Worm (Caenorhabditis elegans): Measurements from ENCODE around the gene ZK370.6.
A peak's percentile ranks its signal among the peaks of the same experiment; 100 is the strongest.

ZK370.6 gene

ce11 chrIII:8767889-8768361 is 24.3 kb upstream of the ZK370.6 start, which contains the start of gene mtss-1 (continued):
- no peak for TF ChIP-seq hrde-1 (tag; optimal IDR thresholded peaks at IDR 0.05; ENCODE audit: borderline replicate concordance)
- no peak for TF ChIP-seq lir-1 (GFP tag; conservative IDR thresholded peaks at IDR 0.05)
- no peak for TF ChIP-seq egl-44 (GFP tag; IDR thresholded peaks at IDR 0.05)
- no peak for TF ChIP-seq B0035.1 (tag; optimal IDR thresholded peaks at IDR 0.05)
- no peak for TF ChIP-seq nfya-2 (GFP tag; IDR thresholded peaks at IDR 0.05)
- no peak; the same call in 1 of the 2 replicates for TF ChIP-seq rcor-1 (GFP tag; IDR thresholded peaks at IDR 0.05)
- TF ChIP-seq attf-6 (GFP tag; IDR thresholded peaks at IDR 0.05), result no peak
- TF ChIP-seq fkh-3 (tag; optimal IDR thresholded peaks at IDR 0.05), result no peak
- TF ChIP-seq nhr-179 (tag; optimal IDR thresholded peaks at IDR 0.05), result no peak
- TF ChIP-seq madf-6 (GFP tag; IDR thresholded peaks at IDR 0.05), result peak; percentile 60; the same call in 1 of the 2 replicates
- no peak for TF ChIP-seq F52B5.7 (tag; optimal IDR thresholded peaks at IDR 0.05)
- TF ChIP-seq dpff-1 (tag; optimal IDR thresholded peaks at IDR 0.05), result no peak
- TF ChIP-seq D2030.7 (GFP tag; IDR thresholded peaks at IDR 0.05), result 0 out of 2 replicates have a peak, but pooled peaks have one; percentile 17
- TF ChIP-seq attf-3 (GFP tag; conservative IDR thresholded peaks at IDR 0.05), result 0 out of 2 replicates have a peak, but pooled peaks have one; percentile 23
- no peak for TF ChIP-seq T26A5.8 (tag; optimal IDR thresholded peaks at IDR 0.05)
- TF ChIP-seq ceh-58 (GFP tag; IDR thresholded peaks at IDR 0.05), result no peak
- TF ChIP-seq madf-8 (GFP tag; conservative IDR thresholded peaks at IDR 0.05), result no peak
- no peak for TF ChIP-seq mel-28 (tag; optimal IDR thresholded peaks at IDR 0.05; ENCODE audit: borderline replicate concordance)
- no peak for TF ChIP-seq zfh-2 (GFP tag; conservative IDR thresholded peaks at IDR 0.05)
- no peak for TF ChIP-seq nfya-1 (tag; optimal IDR thresholded peaks at IDR 0.05; ENCODE audit: borderline replicate concordance, insufficient read depth)
- TF ChIP-seq hlh-12 (tag; optimal IDR thresholded peaks at IDR 0.05), result no peak
- peak; percentile 36 for TF ChIP-seq F23B12.7 (tag; optimal IDR thresholded peaks at IDR 0.05; ENCODE audit: insufficient read depth)
- no peak for TF ChIP-seq Y56A3A.18 (GFP tag; IDR thresholded peaks at IDR 0.05)
- TF ChIP-seq bed-2 (GFP tag; IDR thresholded peaks at IDR 0.05), result no peak
- no peak for TF ChIP-seq zim-3 (tag; optimal IDR thresholded peaks at IDR 0.05)
- TF ChIP-seq somi-1 (GFP tag; optimal IDR thresholded peaks at IDR 0.05), result no peak
- no peak for TF ChIP-seq madf-10 (tag; optimal IDR thresholded peaks at IDR 0.05)
- peak; percentile 9 for TF ChIP-seq F49E8.2 (tag; optimal IDR thresholded peaks at IDR 0.05; ENCODE audit: insufficient read depth)
- TF ChIP-seq Y53F4B.3 (GFP tag; IDR thresholded peaks at IDR 0.05), result no peak
- TF ChIP-seq hlh-26 (GFP tag; conservative IDR thresholded peaks at IDR 0.05), result no peak
- no peak for TF ChIP-seq gei-17 (GFP tag; optimal IDR thresholded peaks at IDR 0.05)
- TF ChIP-seq hsf-1 (GFP tag; IDR thresholded peaks at IDR 0.05), result no peak
- TF ChIP-seq nhr-90 (tag; optimal IDR thresholded peaks at IDR 0.05), result no peak
- no peak for TF ChIP-seq B0261.1 (tag; optimal IDR thresholded peaks at IDR 0.05)
- no peak for TF ChIP-seq mes-4 (tag; optimal IDR thresholded peaks at IDR 0.05)
- no peak for TF ChIP-seq F37B4.10 (GFP tag; IDR thresholded peaks at IDR 0.05)
- TF ChIP-seq bed-1 (GFP tag; IDR thresholded peaks at IDR 0.05), result no peak
- TF ChIP-seq C17E4.6 (GFP tag; IDR thresholded peaks at IDR 0.05), result no peak
- TF ChIP-seq rpc-1 (optimal IDR thresholded peaks at IDR 0.05), result peak; percentile 41
- TF ChIP-seq rpc-1 (tag; optimal IDR thresholded peaks at IDR 0.05), result no peak
- TF ChIP-seq nfyb-1 (GFP tag; IDR thresholded peaks at IDR 0.05), result peak; percentile 51; the same call in 1 of the 2 replicates
- TF ChIP-seq ama-1 (optimal IDR thresholded peaks at IDR 0.05), result no peak
- no peak for TF ChIP-seq ama-1 (GFP tag; optimal IDR thresholded peaks at IDR 0.05)
- TF ChIP-seq ztf-18 (tag; optimal IDR thresholded peaks at IDR 0.05), result peak; percentile 61
- TF ChIP-seq rec-8 (tag; optimal IDR thresholded peaks at IDR 0.05), result no peak
- no peak for TF ChIP-seq lag-1 (GFP tag; IDR thresholded peaks at IDR 0.05)
- TF ChIP-seq Y53G8AR.9 (GFP tag; conservative IDR thresholded peaks at IDR 0.05), result no peak
- TF ChIP-seq dpl-1 (GFP tag; optimal IDR thresholded peaks at IDR 0.05), result no peak
- TF ChIP-seq nhr-120 (GFP tag; IDR thresholded peaks at IDR 0.05), result no peak

All from whole organism, young adult.